Worm (Caenorhabditis elegans): ENCODE data around the gene Y57G11C.1130.

Gene Y57G11C.1130

ce11 chrIV:14764719-14765173 lies 17.6 kb upstream of the Y57G11C.1130 start:
- no peak for TF ChIP-seq blmp-1 (tag; optimal IDR thresholded peaks at IDR 0.05)
- TF ChIP-seq ces-1 (GFP tag; optimal IDR thresholded peaks at IDR 0.05) = no peak
- TF ChIP-seq snu-23 (GFP tag; optimal IDR thresholded peaks at IDR 0.05) = no peak
- TF ChIP-seq unc-98 (GFP tag; IDR thresholded peaks at IDR 0.05) = no peak
- no peak for TF ChIP-seq nhr-47 (tag; optimal IDR thresholded peaks at IDR 0.05)
- no peak for TF ChIP-seq mdl-1 (tag; optimal IDR thresholded peaks at IDR 0.05)
- TF ChIP-seq zip-4 (GFP tag; optimal IDR thresholded peaks at IDR 0.05) = no peak
- TF ChIP-seq hpl-2 (GFP tag; optimal IDR thresholded peaks at IDR 0.05) = no peak
- no peak for TF ChIP-seq irx-1 (tag; optimal IDR thresholded peaks at IDR 0.05)
- TF ChIP-seq aly-2 (tag; optimal IDR thresholded peaks at IDR 0.05) = no peak
- TF ChIP-seq nhr-12 (tag; optimal IDR thresholded peaks at IDR 0.05) = no peak
- no peak for TF ChIP-seq rnt-1 (tag; optimal IDR thresholded peaks at IDR 0.05)
- no peak for TF ChIP-seq nhr-84 (tag; optimal IDR thresholded peaks at IDR 0.05)
- TF ChIP-seq fkh-10 (GFP tag; optimal IDR thresholded peaks at IDR 0.05) = no peak
- TF ChIP-seq aha-1 (tag; optimal IDR thresholded peaks at IDR 0.05) = no peak
- TF ChIP-seq fos-1 (tag; optimal IDR thresholded peaks at IDR 0.05) = no peak
- TF ChIP-seq hlh-4 (tag; optimal IDR thresholded peaks at IDR 0.05) = no peak
- TF ChIP-seq jun-1 (tag; optimal IDR thresholded peaks at IDR 0.05) = no peak

ce11 chrIV:14765336-14765735 lies 17.0 kb upstream of the Y57G11C.1130 start, which contains the start of gene Y57G11C.5:
Gene Y57G11C.5 (minus strand): TSS chrIV:14765436.
- TF ChIP-seq skn-1 (tag; optimal IDR thresholded peaks at IDR 0.05) (no peak), nhr-20 (tag; optimal IDR thresholded peaks at IDR 0.05) (no peak), unc-30 (tag; optimal IDR thresholded peaks at IDR 0.05) (no peak), nhr-19 (GFP tag; conservative IDR thresholded peaks at IDR 0.05) (no peak), nhr-84 (tag; optimal IDR thresholded peaks at IDR 0.05) (no peak), sup-37 (GFP tag; optimal IDR thresholded peaks at IDR 0.05) (no peak)

- TF ChIP-seq sptf-1 (tag; optimal IDR thresholded peaks at IDR 0.05) (no peak), nhr-20 (tag; optimal IDR thresholded peaks at IDR 0.05) (no peak), lin-15B (tag; optimal IDR thresholded peaks at IDR 0.05) (no peak), snu-23 (GFP tag; optimal IDR thresholded peaks at IDR 0.05) (no peak), unc-130 (tag; optimal IDR thresholded peaks at IDR 0.05) (no peak), vab-15 (tag; optimal IDR thresholded peaks at IDR 0.05) (no peak), mep-1 (tag; optimal IDR thresholded peaks at IDR 0.05) (no peak), ceh-90 (tag; optimal IDR thresholded peaks at IDR 0.05) (no peak), hlh-4 (tag; optimal IDR thresholded peaks at IDR 0.05) (no peak), ceh-63 (GFP tag; optimal IDR thresholded peaks at IDR 0.05) (no peak), zag-1 (tag; optimal IDR thresholded peaks at IDR 0.05) (no peak), isw-1 (GFP tag; IDR thresholded peaks at IDR 0.05) (no peak), jun-1 (tag; optimal IDR thresholded peaks at IDR 0.05) (no peak), sox-4 (tag; optimal IDR thresholded peaks at IDR 0.05) (no peak), nhr-28 (tag; optimal IDR thresholded peaks at IDR 0.05) (no peak), unc-98 (GFP tag; IDR thresholded peaks at IDR 0.05) (no peak), C16A3.4 (tag; optimal IDR thresholded peaks at IDR 0.05) (no peak), nhr-11 (tag; optimal IDR thresholded peaks at IDR 0.05) (no peak), unc-30 (tag; optimal IDR thresholded peaks at IDR 0.05) (no peak), nhr-19 (GFP tag; conservative IDR thresholded peaks at IDR 0.05) (no peak)
Observed at ce11 chrIV:14766382-14766781, 15.9 kb upstream of the Y57G11C.1130 start, which contains the start of gene vti-1. Gene vti-1 (minus strand): TSS chrIV:14766665.

- peak; percentile 88 for TF ChIP-seq grh-1 (GFP tag; IDR thresholded peaks at IDR 0.05)
- peak; percentile 87 for TF ChIP-seq pax-3 (tag; optimal IDR thresholded peaks at IDR 0.05)
- peak; percentile 89 for TF ChIP-seq snpc-4 (tag; optimal IDR thresholded peaks at IDR 0.05)
- TF ChIP-seq ceh-88 (GFP tag; IDR thresholded peaks at IDR 0.05) = peak; percentile 83
- peak; percentile 71 for TF ChIP-seq sox-4 (tag; optimal IDR thresholded peaks at IDR 0.05)
- TF ChIP-seq fos-1 (tag; optimal IDR thresholded peaks at IDR 0.05) = peak; percentile 92
- TF ChIP-seq mab-9 (GFP tag; IDR thresholded peaks at IDR 0.05) = peak; percentile 82
- TF ChIP-seq ces-1 (GFP tag; optimal IDR thresholded peaks at IDR 0.05) = no peak
- peak; percentile 93 for TF ChIP-seq dsc-1 (tag; optimal IDR thresholded peaks at IDR 0.05)
- no peak for TF ChIP-seq unc-98 (GFP tag; IDR thresholded peaks at IDR 0.05)
- TF ChIP-seq aly-2 (tag; optimal IDR thresholded peaks at IDR 0.05) = peak; percentile 94
- peak; percentile 88 for TF ChIP-seq fkh-10 (GFP tag; optimal IDR thresholded peaks at IDR 0.05)
- peak; percentile 57 for TF ChIP-seq fkh-4 (tag; optimal IDR thresholded peaks at IDR 0.05; ENCODE audit: borderline replicate concordance)
- peak; percentile 82 for TF ChIP-seq mef-2 (tag; optimal IDR thresholded peaks at IDR 0.05)
- peak; percentile 96 for TF ChIP-seq nhr-90 (tag; optimal IDR thresholded peaks at IDR 0.05; ENCODE audit: poor library complexity)
- TF ChIP-seq hpl-2 (GFP tag; optimal IDR thresholded peaks at IDR 0.05) = peak; percentile 94
- TF ChIP-seq C34B4.2 (tag; optimal IDR thresholded peaks at IDR 0.05) = peak; percentile 54
- peak; percentile 71 for TF ChIP-seq blmp-1 (tag; optimal IDR thresholded peaks at IDR 0.05)
- TF ChIP-seq C16A3.4 (tag; optimal IDR thresholded peaks at IDR 0.05) = peak; percentile 97
- TF ChIP-seq nhr-84 (tag; optimal IDR thresholded peaks at IDR 0.05) = no peak
- TF ChIP-seq tbx-2 (tag; optimal IDR thresholded peaks at IDR 0.05) = peak; percentile 95
Observed at ce11 chrIV:14767693-14768251, 14.5 kb upstream of the Y57G11C.1130 start, which contains the start of the genes mrps-7 and Y57G11C.3. Gene mrps-7 (minus strand): TSS chrIV:14767730. Gene Y57G11C.3 (plus strand): TSS chrIV:14768201.
